Fruit fly (Drosophila melanogaster) whole organism, embryonic: ENCODE data around the gene Pdzd8.

Source experiments
- Awh ChIP-seq: fragments of 200-800 bp; sonication (Bioruptor generic); IDR thresholded peaks from 2 replicates; pipeline ENCODE4, ENCODE4 v1.3.6; 2022; ENCODE audit warnings: missing biosample characterization, missing genetic modification characterization
- B-H1 ChIP-seq: fragments of 200-800 bp; sonication (Bioruptor generic); IDR thresholded peaks from 3 replicates; pipeline ENCODE4 v1.3.6; 2022; ENCODE audit warnings: missing biosample characterization, missing genetic modification characterization
- B-H2 ChIP-seq: fragments of 200-800 bp; sonication (Bioruptor generic); optimal IDR thresholded peaks from 2 replicates; lab custom pipeline; 2018; ENCODE audit warnings: missing biosample characterization, mild to moderate bottlenecking, missing genetic modification characterization
- C15 ChIP-seq: fragments of 200-800 bp; sonication (Bioruptor generic); IDR thresholded peaks from 3 replicates; pipeline ENCODE4 v1.3.6; 2022; ENCODE audit warnings: missing biosample characterization, missing genetic modification characterization
- CG10147 ChIP-seq: fragments of 200-800 bp; sonication (Bioruptor generic); optimal IDR thresholded peaks from 2 replicates; lab custom pipeline; 2019; ENCODE audit warnings: missing biosample characterization, mild to moderate bottlenecking, missing genetic modification characterization, moderate library complexity
- CG10366 ChIP-seq: fragments of 200-800 bp; sonication (Bioruptor generic); IDR thresholded peaks from 2 replicates; pipeline ENCODE4 v1.3.6; 2022; ENCODE audit warnings: missing biosample characterization, missing genetic modification characterization
- CG10431 ChIP-seq: fragments of 200-800 bp; sonication (Bioruptor generic); optimal IDR thresholded peaks from 3 replicates; lab custom pipeline; 2018; ENCODE audit warnings: missing biosample characterization, mild to moderate bottlenecking, missing genetic modification characterization
- CG11247 ChIP-seq: fragments of 200-800 bp; sonication (Bioruptor generic); IDR thresholded peaks from 2 replicates; pipeline ENCODE4 v1.3.6; 2022; ENCODE audit warnings: missing biosample characterization, missing genetic modification characterization
- CG11398 ChIP-seq: fragments of 200-800 bp; sonication (Bioruptor generic); optimal IDR thresholded peaks from 2 replicates; lab custom pipeline; 2016; ENCODE audit warnings: missing biosample characterization, missing genetic modification characterization
- CG1602 ChIP-seq: fragments of 200-800 bp; sonication (Bioruptor generic); optimal IDR thresholded peaks from 3 replicates; lab custom pipeline; 2016; ENCODE audit warnings: missing biosample characterization, missing genetic modification characterization
- CG17186 ChIP-seq: fragments of 200-800 bp; sonication (Bioruptor generic); optimal IDR thresholded peaks from 3 replicates; lab custom pipeline; 2017; ENCODE audit warnings: missing biosample characterization, missing genetic modification reagents, missing genetic modification characterization
- CG3726 ChIP-seq: fragments of 200-800 bp; sonication (Bioruptor generic); IDR thresholded peaks from 3 replicates; pipeline ENCODE4, ENCODE4 v1.3.6; 2022; ENCODE audit warnings: missing biosample characterization, missing genetic modification characterization
- CG4424 ChIP-seq: fragments of 200-800 bp; sonication (Bioruptor generic); optimal IDR thresholded peaks from 3 replicates; lab custom pipeline; 2016; ENCODE audit warnings: missing biosample characterization, missing genetic modification characterization
- CG4820 ChIP-seq: fragments of 200-800 bp; sonication (Bioruptor generic); optimal IDR thresholded peaks from 3 replicates; lab custom pipeline; 2016; ENCODE audit warnings: missing biosample characterization, missing genetic modification characterization
- D ChIP-seq, 2 experiments: fragments of 200-800 bp in 1 of 2; fragments of >200 bp in 1 of 2; sonication (Bioruptor generic) in 1 of 2; optimal IDR thresholded peaks; 2 replicates in 1 of 2; 3 replicates in 1 of 2; lab custom pipeline; 2017; ENCODE audit warnings: mild to moderate bottlenecking in 1 of 2, missing biosample characterization in 1 of 2, missing genetic modification characterization in 1 of 2, missing genetic modification reagents in 1 of 2
- Dek ChIP-seq: fragments of 200-800 bp; sonication (Bioruptor generic); optimal IDR thresholded peaks from 3 replicates; lab custom pipeline; 2019; ENCODE audit warnings: missing biosample characterization, mild to moderate bottlenecking, missing genetic modification characterization, moderate library complexity
- Eip74EF ChIP-seq, 2 experiments: fragments of 200-800 bp in 1 of 2; fragments of >200 bp in 1 of 2; sonication (Bioruptor generic) in 1 of 2; optimal IDR thresholded peaks; 2 replicates each; lab custom pipeline; 2017 to 2019; ENCODE audit warnings: missing biosample characterization in 2 of 2, missing genetic modification characterization in 2 of 2, mild to moderate bottlenecking in 1 of 2, moderate library complexity in 1 of 2
- Fer3 ChIP-seq: fragments of 200-800 bp; sonication (Bioruptor generic); optimal IDR thresholded peaks from 2 replicates; lab custom pipeline; 2018; ENCODE audit warnings: missing biosample characterization, mild to moderate bottlenecking, missing genetic modification characterization, moderate library complexity
- Gsc ChIP-seq: fragments of 200-800 bp; sonication (Bioruptor generic); IDR thresholded peaks from 2 replicates; pipeline ENCODE4 v1.3.6; 2022; ENCODE audit warnings: missing biosample characterization, missing genetic modification characterization
- H15 ChIP-seq: fragments of 200-800 bp; sonication (Bioruptor generic); IDR thresholded peaks from 3 replicates; pipeline ENCODE4 v1.3.6; 2022; ENCODE audit warnings: missing biosample characterization, missing genetic modification characterization
- Hey ChIP-seq: fragments of 200-800 bp; sonication (Bioruptor generic); optimal IDR thresholded peaks from 3 replicates; lab custom pipeline; 2018; ENCODE audit warnings: missing biosample characterization, mild to moderate bottlenecking, missing genetic modification characterization
- Hmx ChIP-seq: fragments of 200-800 bp; sonication (Bioruptor generic); optimal IDR thresholded peaks from 2 replicates; lab custom pipeline; 2016; ENCODE audit warnings: missing biosample characterization, missing genetic modification characterization
- Hr3 ChIP-seq: fragments of 200-800 bp; sonication (Bioruptor generic); optimal IDR thresholded peaks from 3 replicates; lab custom pipeline; 2016; ENCODE audit warnings: missing biosample characterization, missing genetic modification characterization
- NC2β ChIP-seq: fragments of 200-800 bp; sonication (Bioruptor generic); optimal IDR thresholded peaks from 2 replicates; lab custom pipeline; 2016; ENCODE audit warnings: missing biosample characterization, missing genetic modification characterization
- Neu2 ChIP-seq: fragments of 200-800 bp; sonication (Bioruptor generic); optimal IDR thresholded peaks from 3 replicates; lab custom pipeline; 2016; ENCODE audit warnings: missing biosample characterization, missing genetic modification characterization, borderline replicate concordance
- Nf-YB ChIP-seq: fragments of 200-800 bp; sonication (Bioruptor generic); optimal IDR thresholded peaks from 3 replicates; lab custom pipeline; 2019; ENCODE audit warnings: missing biosample characterization, mild to moderate bottlenecking, missing genetic modification characterization, moderate library complexity
- Oli ChIP-seq: fragments of 200-800 bp; sonication (Bioruptor generic); optimal IDR thresholded peaks from 2 replicates; lab custom pipeline; 2018; ENCODE audit warnings: missing biosample characterization, mild to moderate bottlenecking, missing genetic modification characterization, moderate library complexity
- Sry-δ ChIP-seq: fragments of 200-800 bp; sonication (Bioruptor generic); optimal IDR thresholded peaks from 2 replicates; lab custom pipeline; 2016; ENCODE audit warnings: missing biosample characterization, missing genetic modification characterization
- al ChIP-seq: fragments of 200-800 bp; sonication (Bioruptor generic); IDR thresholded peaks from 2 replicates; pipeline ENCODE4 v1.3.6; 2022; ENCODE audit warnings: missing biosample characterization, missing genetic modification characterization
- ara ChIP-seq: fragments of 200-800 bp; sonication (Bioruptor generic); IDR thresholded peaks from 2 replicates; pipeline ENCODE4 v1.3.6; 2022; ENCODE audit warnings: missing biosample characterization, missing genetic modification characterization
- cg ChIP-seq: fragments of 200-800 bp; sonication (Bioruptor generic); optimal IDR thresholded peaks from 3 replicates; lab custom pipeline; 2019; ENCODE audit warnings: missing biosample characterization, mild to moderate bottlenecking, missing genetic modification characterization, moderate library complexity
- crol ChIP-seq: fragments of 200-800 bp; sonication (Bioruptor generic); IDR thresholded peaks from 2 replicates; pipeline ENCODE4 v1.3.6; 2022; ENCODE audit warnings: missing biosample characterization, missing genetic modification characterization
- da ChIP-seq: fragments of 200-800 bp; sonication (Bioruptor generic); optimal IDR thresholded peaks from 2 replicates; lab custom pipeline; 2016; ENCODE audit warnings: missing biosample characterization, missing genetic modification characterization
- esg ChIP-seq: fragments of 200-800 bp; sonication (Bioruptor generic); conservative IDR thresholded peaks from 2 replicates; pipeline ENCODE4 v1.3.6; 2022; ENCODE audit warnings: missing biosample characterization, missing genetic modification characterization
- eve ChIP-seq, 2 experiments: fragments of >200 bp; optimal IDR thresholded peaks; 2 replicates each; lab custom pipeline; 2017; ENCODE audit warnings: missing biosample characterization in 2 of 2, missing genetic modification characterization in 2 of 2
- fd102C ChIP-seq: fragments of 200-800 bp; sonication (Bioruptor generic); optimal IDR thresholded peaks from 2 replicates; lab custom pipeline; 2018; ENCODE audit warnings: missing biosample characterization, mild to moderate bottlenecking, missing genetic modification characterization, moderate library complexity
- ftz-f1 ChIP-seq: fragments of 200-800 bp; sonication (Bioruptor generic); optimal IDR thresholded peaks from 2 replicates; lab custom pipeline; 2016; ENCODE audit warnings: missing biosample characterization, missing genetic modification characterization
- gcm ChIP-seq: fragments of 200-800 bp; sonication (Bioruptor generic); optimal IDR thresholded peaks from 2 replicates; lab custom pipeline; 2019; ENCODE audit warnings: missing biosample characterization, mild to moderate bottlenecking, missing genetic modification characterization, moderate library complexity
- gcm2 ChIP-seq: fragments of 200-800 bp; sonication (Bioruptor generic); optimal IDR thresholded peaks from 2 replicates; lab custom pipeline; 2016; ENCODE audit warnings: missing biosample characterization, missing genetic modification characterization
- gro ChIP-seq: fragments of 200-800 bp; sonication (Bioruptor generic); optimal IDR thresholded peaks from 2 replicates; lab custom pipeline; 2016; ENCODE audit warnings: missing biosample characterization, missing genetic modification characterization
- her ChIP-seq: fragments of 200-800 bp; sonication (Bioruptor generic); optimal IDR thresholded peaks from 2 replicates; lab custom pipeline; 2016; ENCODE audit warnings: missing biosample characterization, missing genetic modification characterization
- jigr1 ChIP-seq: fragments of 200-800 bp; sonication (Bioruptor generic); IDR thresholded peaks from 3 replicates; pipeline ENCODE4 v1.3.6; 2022; ENCODE audit warnings: missing biosample characterization, missing genetic modification characterization
- lilli ChIP-seq: fragments of 200-800 bp; sonication (Bioruptor generic); optimal IDR thresholded peaks from 3 replicates; lab custom pipeline; 2016; ENCODE audit warnings: missing biosample characterization, missing genetic modification characterization
- maf-S ChIP-seq: fragments of 200-800 bp; sonication (Bioruptor generic); optimal IDR thresholded peaks from 2 replicates; lab custom pipeline; 2016; ENCODE audit warnings: missing biosample characterization, missing genetic modification characterization
- mam ChIP-seq: fragments of 200-800 bp; sonication (Bioruptor generic); optimal IDR thresholded peaks from 3 replicates; lab custom pipeline; 2016; ENCODE audit warnings: missing biosample characterization, missing genetic modification characterization
- nerfin-2 ChIP-seq: fragments of 200-800 bp; sonication (Bioruptor generic); IDR thresholded peaks from 2 replicates; pipeline ENCODE4 v1.3.6; 2022; ENCODE audit warnings: missing biosample characterization, missing genetic modification characterization; ENCODE audit not compliant: partially characterized antibody
- pum ChIP-seq: fragments of 200-800 bp; sonication (Bioruptor generic); optimal IDR thresholded peaks from 2 replicates; lab custom pipeline; 2016; ENCODE audit warnings: missing biosample characterization, missing genetic modification characterization
- sens-2 ChIP-seq: fragments of 200-800 bp; sonication (Bioruptor generic); IDR thresholded peaks from 2 replicates; pipeline ENCODE4 v1.3.6; 2022; ENCODE audit warnings: missing biosample characterization, missing genetic modification characterization
- sr ChIP-seq: fragments of 200-800 bp; sonication (Bioruptor generic); IDR thresholded peaks from 3 replicates; pipeline ENCODE4 v1.3.6; 2022; ENCODE audit warnings: missing biosample characterization, missing genetic modification characterization
- ttk ChIP-seq: fragments of 200-800 bp; sonication (Bioruptor generic); IDR thresholded peaks from 2 replicates; pipeline ENCODE4 v2.1.2; 2022; ENCODE audit warnings: missing biosample characterization, missing genetic modification characterization
- zen ChIP-seq: fragments of 200-800 bp; sonication (Bioruptor generic); optimal IDR thresholded peaks from 3 replicates; lab custom pipeline; 2018; ENCODE audit warnings: missing biosample characterization, mild to moderate bottlenecking, missing genetic modification characterization, moderate library complexity

The Pdzd8 gene

dm6 chrX:11915154-11915593 lies 15.5 kb downstream of the Pdzd8 start (continued):
- TF ChIP-seq Nf-YB (GFP tag; lab: Kevin White, UChicago) (peak; percentile 78), gcm (GFP tag; lab: Kevin White, UChicago) (peak; percentile 92), Fer3 (tag; lab: Kevin White, UChicago) (peak; percentile 86), ara (GFP tag; lab: Robert Waterston, UW) (peak; percentile 88), CG3726 (GFP tag; lab: Robert Waterston, UW) (peak; percentile 81; the same call in 2 of the 3 replicates), CG10147 (GFP tag; lab: Kevin White, UChicago) (peak; percentile 88), crol (GFP tag; lab: Robert Waterston, UW) (peak; percentile 34; the same call in 1 of the 2 replicates), ttk (GFP tag; lab: Robert Waterston, UW) (peak; percentile 84), al (GFP tag; lab: Robert Waterston, UW) (peak; percentile 82), Neu2 (GFP tag; lab: Kevin White, UChicago) (no peak), CG4820 (GFP tag; lab: Kevin White, UChicago) (peak; percentile 79), cg (GFP tag; lab: Kevin White, UChicago) (no peak), gcm2 (GFP tag; lab: Kevin White, UChicago) (no peak), CG4424 (peak; percentile 85), CG1602 (GFP tag; lab: Kevin White, UChicago) (peak; percentile 79), mam (peak; percentile 2), CG11398 (GFP tag; lab: Kevin White, UChicago) (no peak), jigr1 (GFP tag; lab: Robert Waterston, UW) (peak; percentile 76; the same call in 2 of the 3 replicates), Hmx (GFP tag; lab: Kevin White, UChicago) (no peak), Hey (tag; lab: Kevin White, UChicago) (peak; percentile 35), gro (no peak), esg (GFP tag; lab: Robert Waterston, UW) (peak; percentile 86), her (GFP tag; lab: Kevin White, UChicago) (no peak), Oli (tag; lab: Kevin White, UChicago) (peak; percentile 92), C15 (GFP tag; lab: Robert Waterston, UW) (peak; percentile 72; the same call in 1 of the 3 replicates), CG17186 (GFP tag; lab: Kevin White, UChicago) (peak; percentile 54), CG11247 (GFP tag; lab: Robert Waterston, UW) (peak; percentile 54), D (optimal IDR thresholded peaks at IDR 0.05; lab: Kevin White, UChicago) (no peak), D (GFP tag; optimal IDR thresholded peaks at IDR 0.05; lab: Kevin White, UChicago) (peak; percentile 88), sens-2 (GFP tag; lab: Robert Waterston, UW) (peak; percentile 51; the same call in 1 of the 2 replicates), Hr3 (GFP tag; lab: Kevin White, UChicago) (peak; percentile 85), nerfin-2 (GFP tag; lab: Robert Waterston, UW) (no peak), fd102C (GFP tag; lab: Kevin White, UChicago) (peak; percentile 54), eve (GFP tag; optimal IDR thresholded peaks at IDR 0.05; lab: Kevin White, UChicago) (peak in 1 of 2 experiments; percentile 58), Awh (peak; percentile 74), B-H1 (GFP tag; lab: Robert Waterston, UW) (peak; percentile 82), NC2β (GFP tag; lab: Kevin White, UChicago) (no peak), da (GFP tag; lab: Kevin White, UChicago) (no peak), maf-S (GFP tag; lab: Kevin White, UChicago) (no peak), H15 (GFP tag; lab: Robert Waterston, UW) (peak; percentile 76; the same call in 2 of the 3 replicates), Gsc (peak; percentile 61), Eip74EF (GFP tag; optimal IDR thresholded peaks at IDR 0.05; lab: Kevin White, UChicago) (peak in 1 of 2 experiments; percentile 89), B-H2 (GFP tag; lab: Kevin White, UChicago) (peak; percentile 65), pum (peak; percentile 37), lilli (GFP tag; lab: Kevin White, UChicago) (peak; percentile 44), Sry-δ (no peak), sr (peak; percentile 7; the same call in 1 of the 3 replicates), Dek (tag; lab: Kevin White, UChicago) (peak; percentile 89), CG10431 (peak; percentile 74), zen (peak; percentile 93), ftz-f1 (GFP tag; lab: Kevin White, UChicago) (no peak), CG10366 (peak; percentile 74)
